Fruit fly (Drosophila melanogaster) whole organism, prepupa: ENCODE results near the gene Gapvd1.

ENCODE experiments used
- Blimp-1 ChIP-seq: fragments of 200-800 bp; sonication (Bioruptor generic); optimal IDR thresholded peaks from 3 replicates; lab custom pipeline; 2017; ENCODE audit warnings: missing biosample characterization, missing genetic modification characterization, mild to moderate bottlenecking, moderate library complexity, missing genetic modification reagents
- CG10631 ChIP-seq: fragments of 200-800 bp; sonication (Bioruptor generic); optimal IDR thresholded peaks from 2 replicates; lab custom pipeline; 2016; ENCODE audit warnings: missing biosample characterization, missing genetic modification characterization
- CG11294 ChIP-seq: fragments of 200-800 bp; sonication (Bioruptor generic); IDR thresholded peaks from 2 replicates; pipeline ENCODE4 v1.3.6; 2022; ENCODE audit warnings: missing biosample characterization, missing genetic modification characterization
- CG11762 ChIP-seq: fragments of 200-800 bp; sonication (Bioruptor generic); optimal IDR thresholded peaks from 3 replicates; lab custom pipeline; 2016; ENCODE audit warnings: missing biosample characterization, missing genetic modification characterization; ENCODE audit not compliant: insufficient read depth
- CG11902 ChIP-seq: fragments of 200-800 bp; sonication (Bioruptor generic); optimal IDR thresholded peaks from 3 replicates; lab custom pipeline; 2016; ENCODE audit warnings: missing biosample characterization, missing genetic modification characterization
- CG15336 ChIP-seq: fragments of 200-800 bp; sonication (Bioruptor generic); IDR thresholded peaks from 2 replicates; pipeline ENCODE4 v1.3.6; 2022; ENCODE audit warnings: missing biosample characterization, missing genetic modification characterization
- CG31627 ChIP-seq: fragments of 200-800 bp; sonication (Bioruptor generic); optimal IDR thresholded peaks from 3 replicates; lab custom pipeline; 2016; ENCODE audit warnings: missing biosample characterization, missing genetic modification characterization
- CG32006 ChIP-seq: fragments of 200-800 bp; sonication (Bioruptor generic); optimal IDR thresholded peaks from 3 replicates; lab custom pipeline; 2017; ENCODE audit warnings: missing biosample characterization, mild to moderate bottlenecking, missing genetic modification characterization
- CG4318 ChIP-seq: fragments of 200-800 bp; sonication (Bioruptor generic); optimal IDR thresholded peaks from 3 replicates; lab custom pipeline; 2017; ENCODE audit warnings: missing biosample characterization, mild to moderate bottlenecking, missing genetic modification characterization
- CG6163 ChIP-seq: fragments of 200-800 bp; sonication (Bioruptor generic); IDR thresholded peaks from 3 replicates; pipeline ENCODE4 v1.3.6; 2022; ENCODE audit warnings: missing biosample characterization, missing genetic modification characterization
- CG6276 ChIP-seq: fragments of 200-800 bp; sonication (Bioruptor generic); optimal IDR thresholded peaks from 2 replicates; lab custom pipeline; 2017; ENCODE audit warnings: missing biosample characterization, mild to moderate bottlenecking, missing genetic modification characterization
- CG6808 ChIP-seq: fragments of 200-800 bp; sonication (Bioruptor generic); optimal IDR thresholded peaks from 3 replicates; lab custom pipeline; 2017; ENCODE audit warnings: missing biosample characterization, missing genetic modification characterization, mild to moderate bottlenecking, moderate library complexity, missing genetic modification reagents
- CG7368 ChIP-seq: fragments of 200-800 bp; sonication (Bioruptor generic); optimal IDR thresholded peaks from 3 replicates; lab custom pipeline; 2016; ENCODE audit warnings: missing biosample characterization, missing genetic modification characterization
- CG8632 ChIP-seq: fragments of 200-800 bp; sonication (Bioruptor generic); optimal IDR thresholded peaks from 3 replicates; lab custom pipeline; 2016; ENCODE audit warnings: missing biosample characterization, missing genetic modification characterization
- CG9139 ChIP-seq: fragments of 200-800 bp; sonication (Bioruptor generic); optimal IDR thresholded peaks from 3 replicates; lab custom pipeline; 2017; ENCODE audit warnings: missing biosample characterization, mild to moderate bottlenecking, missing genetic modification characterization
- Eip78C ChIP-seq: fragments of 200-800 bp; sonication (Bioruptor generic); peaks from one replicate; lab custom pipeline; 2016; ENCODE audit warnings: missing biosample characterization, missing genetic modification characterization
- Eip93F ChIP-seq: fragments of 200-800 bp; sonication (Bioruptor generic); optimal IDR thresholded peaks from 2 replicates; lab custom pipeline; 2016; ENCODE audit warnings: missing biosample characterization, mild to moderate bottlenecking, missing genetic modification characterization
- Ets21C ChIP-seq: fragments of 200-800 bp; sonication (Bioruptor generic); optimal IDR thresholded peaks from 3 replicates; lab custom pipeline; 2016; ENCODE audit warnings: missing biosample characterization, missing genetic modification characterization
- Ets96B ChIP-seq: fragments of 200-800 bp; optimal IDR thresholded peaks from 2 replicates; lab custom pipeline; 2019; ENCODE audit warnings: missing biosample characterization, mild to moderate bottlenecking, missing genetic modification characterization, moderate library complexity
- Gug ChIP-seq: fragments of 200-800 bp; sonication (Bioruptor generic); IDR thresholded peaks from 2 replicates; pipeline ENCODE4 v1.3.6; 2022; ENCODE audit warnings: missing biosample characterization, missing genetic modification characterization
- Hr38 ChIP-seq: sonication (Bioruptor generic); optimal IDR thresholded peaks from 2 replicates; lab custom pipeline; 2016; ENCODE audit warnings: missing biosample characterization, missing genetic modification characterization
- Hr4 ChIP-seq: fragments of 200-800 bp; sonication (Bioruptor generic); optimal IDR thresholded peaks from 3 replicates; lab custom pipeline; 2016; ENCODE audit warnings: missing biosample characterization, missing genetic modification characterization
- Lpt ChIP-seq: fragments of 200-800 bp; sonication (Bioruptor generic); optimal IDR thresholded peaks from 3 replicates; lab custom pipeline; 2016; ENCODE audit warnings: missing biosample characterization, missing genetic modification characterization
- OdsH ChIP-seq: fragments of 200-800 bp; sonication (Bioruptor generic); optimal IDR thresholded peaks from 3 replicates; lab custom pipeline; 2016; ENCODE audit warnings: missing biosample characterization, missing genetic modification characterization
- Smox ChIP-seq: fragments of 200-800 bp; sonication (Bioruptor generic); optimal IDR thresholded peaks from 3 replicates; lab custom pipeline; 2016; ENCODE audit warnings: missing biosample characterization, missing genetic modification characterization
- Sox14 ChIP-seq: fragments of 200-800 bp; sonication (Bioruptor generic); optimal IDR thresholded peaks from 3 replicates; lab custom pipeline; 2016; ENCODE audit warnings: missing biosample characterization, missing genetic modification characterization
- Sox15 ChIP-seq: fragments of 200-800 bp; sonication (Bioruptor generic); optimal IDR thresholded peaks from 3 replicates; lab custom pipeline; 2016; ENCODE audit warnings: missing biosample characterization, missing genetic modification characterization
- achi ChIP-seq: fragments of 200-800 bp; sonication (Bioruptor generic); optimal IDR thresholded peaks from 3 replicates; lab custom pipeline; 2016; ENCODE audit warnings: missing biosample characterization, missing genetic modification characterization
- acj6 ChIP-seq: fragments of 200-800 bp; sonication (Bioruptor generic); optimal IDR thresholded peaks from 3 replicates; lab custom pipeline; 2016; ENCODE audit warnings: missing biosample characterization, missing genetic modification characterization
- dac ChIP-seq: fragments of 200-800 bp; sonication (Bioruptor generic); optimal IDR thresholded peaks from 2 replicates; lab custom pipeline; 2017; ENCODE audit warnings: missing biosample characterization, mild to moderate bottlenecking, missing genetic modification characterization
- dsx ChIP-seq: fragments of 200-800 bp; optimal IDR thresholded peaks from 3 replicates; lab custom pipeline; 2019; ENCODE audit warnings: missing biosample characterization, mild to moderate bottlenecking, missing genetic modification characterization, moderate library complexity; ENCODE audit not compliant: poor library complexity, severe bottlenecking
- eg ChIP-seq: fragments of 200-800 bp; sonication (Bioruptor generic); IDR thresholded peaks from 3 replicates; pipeline ENCODE4 v1.3.6; 2022; ENCODE audit warnings: missing biosample characterization, missing genetic modification characterization
- esn ChIP-seq: fragments of 200-800 bp; sonication (Bioruptor generic); optimal IDR thresholded peaks from 2 replicates; lab custom pipeline; 2016; ENCODE audit warnings: missing biosample characterization, mild to moderate bottlenecking, missing genetic modification characterization, moderate library complexity
- fd85E ChIP-seq: fragments of 200-800 bp; sonication (Bioruptor generic); optimal IDR thresholded peaks from 3 replicates; lab custom pipeline; 2016; ENCODE audit warnings: missing biosample characterization, missing genetic modification characterization
- fkh ChIP-seq: fragments of 200-800 bp; sonication (Bioruptor generic); optimal IDR thresholded peaks from 3 replicates; lab custom pipeline; 2017; ENCODE audit warnings: missing biosample characterization, mild to moderate bottlenecking, missing genetic modification characterization, moderate library complexity
- pdm3 ChIP-seq: fragments of 200-800 bp; sonication (Bioruptor generic); optimal IDR thresholded peaks from 3 replicates; lab custom pipeline; 2016; ENCODE audit warnings: missing biosample characterization, missing genetic modification characterization
- salr ChIP-seq, 2 experiments: fragments of 200-800 bp; sonication (Bioruptor generic); optimal IDR thresholded peaks; 3 replicates each; lab custom pipeline; 2016 to 2018; ENCODE audit warnings: missing biosample characterization in 2 of 2, missing genetic modification characterization in 2 of 2, mild to moderate bottlenecking in 1 of 2
- spab ChIP-seq: fragments of 200-800 bp; sonication (Bioruptor generic); optimal IDR thresholded peaks from 2 replicates; lab custom pipeline; 2017; ENCODE audit warnings: missing biosample characterization, mild to moderate bottlenecking, missing genetic modification characterization, missing genetic modification reagents
- ss ChIP-seq, 2 experiments: fragments of 200-800 bp; sonication (Bioruptor generic); optimal IDR thresholded peaks; 2 replicates in 1 of 2; 3 replicates in 1 of 2; lab custom pipeline; 2017 to 2018; ENCODE audit warnings: mild to moderate bottlenecking in 2 of 2, missing biosample characterization in 2 of 2, missing genetic modification characterization in 2 of 2, moderate library complexity in 1 of 2
- svp ChIP-seq: fragments of 200-800 bp; sonication (Bioruptor generic); peaks from one replicate; lab custom pipeline; 2016; ENCODE audit warnings: missing biosample characterization, missing genetic modification characterization
- topi ChIP-seq: fragments of 200-800 bp; sonication (Bioruptor generic); optimal IDR thresholded peaks from 3 replicates; lab custom pipeline; 2016; ENCODE audit warnings: missing biosample characterization, missing genetic modification characterization
- vri ChIP-seq: fragments of 200-800 bp; sonication (Bioruptor generic); optimal IDR thresholded peaks from 3 replicates; lab custom pipeline; 2016; ENCODE audit warnings: missing biosample characterization, mild to moderate bottlenecking, missing genetic modification characterization

Gapvd1 gene

dm6 chrX:11372764-11373712 is 47.9 kb downstream of the Gapvd1 start (continued):
- TF ChIP-seq acj6 = peak; percentile 11

- TF ChIP-seq CG10631 (no peak), CG31627 (GFP tag; lab: Kevin White, UChicago) (no peak), Eip78C (GFP tag; lab: Kevin White, UChicago) (no peak), topi (no peak), CG4318 (GFP tag; lab: Kevin White, UChicago) (no peak), Sox15 (no peak), salr (GFP tag; optimal IDR thresholded peaks at IDR 0.05; lab: Kevin White, UChicago) (no peak), ss (GFP tag; optimal IDR thresholded peaks at IDR 0.05; lab: Kevin White, UChicago) (no peak), CG6276 (GFP tag; lab: Kevin White, UChicago) (no peak), Hr4 (no peak), Eip93F (GFP tag; lab: Kevin White, UChicago) (no peak), CG6808 (GFP tag; lab: Kevin White, UChicago) (no peak), Hr38 (GFP tag; lab: Kevin White, UChicago) (no peak), vri (GFP tag; lab: Kevin White, UChicago) (no peak)
These were observed 49.1 kb downstream of the Gapvd1 start for dm6 chrX:11374320-11374719.

dm6 chrX:11378388-11378787 is 53.2 kb downstream of the Gapvd1 start:
- TF ChIP-seq CG32006 (GFP tag; lab: Kevin White, UChicago) (peak; percentile 5), achi (GFP tag; lab: Kevin White, UChicago) (peak; percentile 1), esn (no peak), CG11902 (GFP tag; lab: Kevin White, UChicago) (no peak), eg (GFP tag; lab: Robert Waterston, UW) (0 out of 3 replicates have a peak, but pooled peaks have one; percentile 17), OdsH (GFP tag; lab: Kevin White, UChicago) (peak; percentile 8), ss (GFP tag; optimal IDR thresholded peaks at IDR 0.05; lab: Kevin White, UChicago) (peak in 1 of 2 experiments; percentile 7)

- TF ChIP-seq Blimp-1 (GFP tag; lab: Kevin White, UChicago) = no peak
- peak; percentile 8 for TF ChIP-seq Ets96B
- TF ChIP-seq OdsH (GFP tag; lab: Kevin White, UChicago) = peak; percentile 18
- no peak for TF ChIP-seq Gug (GFP tag; lab: Robert Waterston, UW)
- TF ChIP-seq topi = peak; percentile 21
- no peak for TF ChIP-seq dac (GFP tag; lab: Kevin White, UChicago)
- no peak for TF ChIP-seq Smox (GFP tag; lab: Kevin White, UChicago)
- TF ChIP-seq svp (GFP tag; lab: Kevin White, UChicago) = peak; percentile 58
- TF ChIP-seq Sox14 (GFP tag; lab: Kevin White, UChicago) = no peak
- no peak for TF ChIP-seq acj6
- no peak for TF ChIP-seq salr (GFP tag; optimal IDR thresholded peaks at IDR 0.05; lab: Kevin White, UChicago)
- no peak for TF ChIP-seq fd85E
- TF ChIP-seq CG8632 (GFP tag; lab: Kevin White, UChicago) = no peak
- no peak for TF ChIP-seq Hr4
- TF ChIP-seq spab = no peak
- TF ChIP-seq Eip93F (GFP tag; lab: Kevin White, UChicago) = no peak
- TF ChIP-seq Lpt = no peak
- no peak for TF ChIP-seq CG11762 (GFP tag; lab: Kevin White, UChicago)
- no peak for TF ChIP-seq Ets21C (GFP tag; lab: Kevin White, UChicago)
- TF ChIP-seq pdm3 (GFP tag; lab: Kevin White, UChicago) = peak; percentile 27
- TF ChIP-seq CG7368 (GFP tag; lab: Kevin White, UChicago) = no peak
- TF ChIP-seq CG31627 (GFP tag; lab: Kevin White, UChicago) = no peak
- TF ChIP-seq CG11294 (GFP tag; lab: Robert Waterston, UW) = no peak
- peak; percentile 21 for TF ChIP-seq dsx
- TF ChIP-seq CG4318 (GFP tag; lab: Kevin White, UChicago) = no peak
- TF ChIP-seq fkh (GFP tag; lab: Kevin White, UChicago) = no peak
- TF ChIP-seq esn = peak; percentile 26
- TF ChIP-seq CG15336 (GFP tag; lab: Robert Waterston, UW) = peak; percentile 33; the same call in 1 of the 2 replicates
- peak in 1 of 2 experiments; percentile 19 for TF ChIP-seq ss (GFP tag; optimal IDR thresholded peaks at IDR 0.05; lab: Kevin White, UChicago)
- TF ChIP-seq CG6163 (GFP tag; lab: Robert Waterston, UW) = peak; percentile 34; the same call in 2 of the 3 replicates
- no peak for TF ChIP-seq CG9139 (GFP tag; lab: Kevin White, UChicago)
- no peak for TF ChIP-seq Sox15
These were observed 54.0 kb downstream of the Gapvd1 start for dm6 chrX:11379139-11379538.
